Fruit fly (Drosophila melanogaster) whole organism, embryonic: ENCODE data around the gene CG42404.

Source experiments
- Atf-2 ChIP-seq: fragments of 200-800 bp; sonication (Bioruptor generic); optimal IDR thresholded peaks from 2 replicates; lab custom pipeline; 2016; ENCODE audit warnings: missing biosample characterization, missing genetic modification characterization
- CG10565 ChIP-seq: fragments of 200-800 bp; sonication (Bioruptor generic); optimal IDR thresholded peaks from 3 replicates; lab custom pipeline; 2016; ENCODE audit warnings: missing biosample characterization, mild to moderate bottlenecking, missing genetic modification characterization
- CG11504 ChIP-seq: fragments of 200-800 bp; sonication (Bioruptor generic); optimal IDR thresholded peaks from 3 replicates; lab custom pipeline; 2019; ENCODE audit warnings: missing biosample characterization, mild to moderate bottlenecking, missing genetic modification characterization, moderate library complexity
- CG12236 ChIP-seq: fragments of 200-800 bp; sonication (Bioruptor generic); optimal IDR thresholded peaks from 2 replicates; lab custom pipeline; 2016; ENCODE audit warnings: missing biosample characterization, missing genetic modification characterization
- CG14441 ChIP-seq: fragments of 200-800 bp; sonication (Bioruptor generic); IDR thresholded peaks from 2 replicates; pipeline ENCODE4 v1.3.6; 2022; ENCODE audit warnings: missing biosample characterization, missing genetic modification characterization
- CG1602 ChIP-seq: fragments of 200-800 bp; sonication (Bioruptor generic); optimal IDR thresholded peaks from 3 replicates; lab custom pipeline; 2016; ENCODE audit warnings: missing biosample characterization, missing genetic modification characterization
- CG17186 ChIP-seq: fragments of 200-800 bp; sonication (Bioruptor generic); optimal IDR thresholded peaks from 3 replicates; lab custom pipeline; 2017; ENCODE audit warnings: missing biosample characterization, missing genetic modification reagents, missing genetic modification characterization
- CG17829 ChIP-seq: fragments of 200-800 bp; optimal IDR thresholded peaks from 2 replicates; lab custom pipeline; 2019; ENCODE audit warnings: missing biosample characterization, mild to moderate bottlenecking, missing genetic modification characterization, moderate library complexity
- CG18262 ChIP-seq: fragments of 200-800 bp; optimal IDR thresholded peaks from 3 replicates; lab custom pipeline; 2019; ENCODE audit warnings: missing biosample characterization, mild to moderate bottlenecking, missing genetic modification characterization, moderate library complexity
- CG18599 ChIP-seq: fragments of 200-800 bp; sonication (Bioruptor generic); optimal IDR thresholded peaks from 3 replicates; lab custom pipeline; 2017; ENCODE audit warnings: missing biosample characterization, missing genetic modification characterization, mild to moderate bottlenecking, moderate library complexity, missing genetic modification reagents
- CG2875 ChIP-seq: fragments of 200-800 bp; sonication (Bioruptor generic); optimal IDR thresholded peaks from 2 replicates; lab custom pipeline; 2017; ENCODE audit warnings: missing biosample characterization, mild to moderate bottlenecking, missing genetic modification characterization, missing genetic modification reagents
- CG33213 ChIP-seq: fragments of 200-800 bp; sonication (Bioruptor generic); optimal IDR thresholded peaks from 3 replicates; lab custom pipeline; 2016; ENCODE audit warnings: missing biosample characterization, missing genetic modification characterization
- CG34422 ChIP-seq: fragments of 200-800 bp; sonication (Bioruptor generic); IDR thresholded peaks from 3 replicates; pipeline ENCODE4 v1.3.6; 2022; ENCODE audit warnings: missing biosample characterization, missing genetic modification characterization
- CG4854 ChIP-seq: fragments of 200-800 bp; sonication (Bioruptor generic); optimal IDR thresholded peaks from 2 replicates; lab custom pipeline; 2016; ENCODE audit warnings: missing biosample characterization, missing genetic modification characterization, inconsistent platforms
- CG6689 ChIP-seq: fragments of 200-800 bp; sonication (Bioruptor generic); IDR thresholded peaks from 2 replicates; pipeline ENCODE4 v1.3.6; 2022; ENCODE audit warnings: missing biosample characterization, missing genetic modification characterization
- CG7372 ChIP-seq: fragments of 200-800 bp; sonication (Bioruptor generic); IDR thresholded peaks from 2 replicates; pipeline ENCODE4 v1.3.6; 2022; ENCODE audit warnings: missing biosample characterization, missing genetic modification characterization
- CG7786 ChIP-seq: fragments of 200-800 bp; sonication (Bioruptor generic); optimal IDR thresholded peaks from 2 replicates; lab custom pipeline; 2016; ENCODE audit warnings: missing biosample characterization, missing genetic modification characterization
- CG9215 ChIP-seq: fragments of 200-800 bp; sonication (Bioruptor generic); IDR thresholded peaks from 2 replicates; pipeline ENCODE4 v1.3.6; 2022; ENCODE audit warnings: missing biosample characterization, missing genetic modification characterization
- Dref ChIP-seq: fragments of 200-800 bp; sonication (Bioruptor generic); IDR thresholded peaks from 2 replicates; pipeline ENCODE4 v1.3.6; 2022; ENCODE audit warnings: missing biosample characterization, missing genetic modification characterization
- Gsc ChIP-seq: fragments of 200-800 bp; sonication (Bioruptor generic); IDR thresholded peaks from 2 replicates; pipeline ENCODE4 v1.3.6; 2022; ENCODE audit warnings: missing biosample characterization, missing genetic modification characterization
- HmgD ChIP-seq: fragments of 200-800 bp; sonication (Bioruptor generic); optimal IDR thresholded peaks from 3 replicates; lab custom pipeline; 2016; ENCODE audit warnings: missing biosample characterization, missing genetic modification characterization
- Hmr ChIP-seq: fragments of 200-800 bp; sonication (Bioruptor generic); optimal IDR thresholded peaks from 3 replicates; lab custom pipeline; 2017; ENCODE audit warnings: mild to moderate bottlenecking, missing biosample characterization, missing genetic modification reagents, missing genetic modification characterization
- Mes4 ChIP-seq: fragments of 200-800 bp; sonication (Bioruptor generic); optimal IDR thresholded peaks from 2 replicates; lab custom pipeline; 2016; ENCODE audit warnings: missing biosample characterization, missing genetic modification characterization
- Nf-YB ChIP-seq: fragments of 200-800 bp; sonication (Bioruptor generic); optimal IDR thresholded peaks from 3 replicates; lab custom pipeline; 2019; ENCODE audit warnings: missing biosample characterization, mild to moderate bottlenecking, missing genetic modification characterization, moderate library complexity
- Ravus ChIP-seq: fragments of 200-800 bp; sonication (Bioruptor generic); IDR thresholded peaks from 2 replicates; pipeline ENCODE4 v1.3.6; 2022; ENCODE audit warnings: missing biosample characterization, missing genetic modification characterization
- Xrp1 ChIP-seq: fragments of 200-800 bp; sonication (Bioruptor generic); IDR thresholded peaks from 2 replicates; pipeline ENCODE4 v1.3.6; 2022; ENCODE audit warnings: missing biosample characterization, missing genetic modification characterization
- aop ChIP-seq: fragments of 200-800 bp; sonication (Bioruptor generic); IDR thresholded peaks from 2 replicates; pipeline ENCODE4 v1.3.6; 2022; ENCODE audit warnings: missing biosample characterization, missing genetic modification characterization
- ap ChIP-seq: fragments of 200-800 bp; sonication (Bioruptor generic); IDR thresholded peaks from 2 replicates; pipeline ENCODE4 v1.3.6; 2022; ENCODE audit warnings: missing biosample characterization, missing genetic modification characterization
- chif ChIP-seq, 2 experiments: fragments of 200-800 bp; sonication (Bioruptor generic); optimal IDR thresholded peaks; 3 replicates each; lab custom pipeline; 2016; ENCODE audit warnings: missing biosample characterization in 2 of 2, missing genetic modification characterization in 2 of 2
- chm ChIP-seq: fragments of 200-800 bp; sonication (Bioruptor generic); IDR thresholded peaks from 2 replicates; pipeline ENCODE4 v1.3.6; 2022; ENCODE audit warnings: missing biosample characterization, missing genetic modification characterization
- crol ChIP-seq: fragments of 200-800 bp; sonication (Bioruptor generic); IDR thresholded peaks from 2 replicates; pipeline ENCODE4 v1.3.6; 2022; ENCODE audit warnings: missing biosample characterization, missing genetic modification characterization
- dan ChIP-seq: fragments of 200-800 bp; sonication (Bioruptor generic); IDR thresholded peaks from 2 replicates; pipeline ENCODE4 v1.3.6; 2022; ENCODE audit warnings: missing biosample characterization, missing genetic modification characterization
- dm ChIP-seq: fragments of 200-800 bp; sonication (Bioruptor generic); optimal IDR thresholded peaks from 3 replicates; lab custom pipeline; 2016; ENCODE audit warnings: missing biosample characterization, missing genetic modification characterization
- ems ChIP-seq: fragments of 200-800 bp; sonication (Bioruptor generic); optimal IDR thresholded peaks from 3 replicates; lab custom pipeline; 2016; ENCODE audit warnings: missing biosample characterization, missing genetic modification characterization
- exex ChIP-seq: fragments of 200-800 bp; sonication (Bioruptor generic); optimal IDR thresholded peaks from 4 replicates; lab custom pipeline; 2018; ENCODE audit warnings: missing biosample characterization, mild to moderate bottlenecking, missing genetic modification characterization, moderate library complexity
- eyg ChIP-seq: fragments of 200-800 bp; sonication (Bioruptor generic); optimal IDR thresholded peaks from 3 replicates; lab custom pipeline; 2016; ENCODE audit warnings: missing biosample characterization, missing genetic modification characterization
- ftz-f1 ChIP-seq: fragments of 200-800 bp; sonication (Bioruptor generic); optimal IDR thresholded peaks from 2 replicates; lab custom pipeline; 2016; ENCODE audit warnings: missing biosample characterization, missing genetic modification characterization
- gro ChIP-seq: fragments of 200-800 bp; sonication (Bioruptor generic); optimal IDR thresholded peaks from 2 replicates; lab custom pipeline; 2016; ENCODE audit warnings: missing biosample characterization, missing genetic modification characterization
- kah ChIP-seq: fragments of 200-800 bp; sonication (Bioruptor generic); optimal IDR thresholded peaks from 2 replicates; lab custom pipeline; 2018; ENCODE audit warnings: missing biosample characterization, mild to moderate bottlenecking, missing genetic modification characterization
- maf-S ChIP-seq: fragments of 200-800 bp; sonication (Bioruptor generic); optimal IDR thresholded peaks from 2 replicates; lab custom pipeline; 2016; ENCODE audit warnings: missing biosample characterization, missing genetic modification characterization
- nmo ChIP-seq: fragments of 200-800 bp; sonication (Bioruptor generic); optimal IDR thresholded peaks from 2 replicates; lab custom pipeline; 2018; ENCODE audit warnings: missing biosample characterization, mild to moderate bottlenecking, missing genetic modification characterization, moderate library complexity
- org-1 ChIP-seq: fragments of 200-800 bp; sonication (Bioruptor generic); optimal IDR thresholded peaks from 2 replicates; lab custom pipeline; 2017; ENCODE audit warnings: missing biosample characterization, missing genetic modification characterization
- pfk ChIP-seq: fragments of 200-800 bp; sonication (Bioruptor generic); optimal IDR thresholded peaks from 2 replicates; lab custom pipeline; 2018; ENCODE audit warnings: missing biosample characterization, mild to moderate bottlenecking, missing genetic modification characterization, moderate library complexity
- phol ChIP-seq: fragments of 200-800 bp; sonication (Bioruptor generic); optimal IDR thresholded peaks from 3 replicates; lab custom pipeline; 2018; ENCODE audit warnings: missing biosample characterization, mild to moderate bottlenecking, missing genetic modification characterization, moderate library complexity
- pum ChIP-seq: fragments of 200-800 bp; sonication (Bioruptor generic); optimal IDR thresholded peaks from 2 replicates; lab custom pipeline; 2016; ENCODE audit warnings: missing biosample characterization, missing genetic modification characterization
- ranshi ChIP-seq: fragments of 200-800 bp; sonication (Bioruptor generic); IDR thresholded peaks from 2 replicates; pipeline ENCODE4 v1.3.6; 2022; ENCODE audit warnings: missing biosample characterization, missing genetic modification characterization
- shn ChIP-seq: fragments of 200-800 bp; sonication (Bioruptor generic); optimal IDR thresholded peaks from 3 replicates; lab custom pipeline; 2016; ENCODE audit warnings: missing biosample characterization, missing genetic modification characterization
- sim ChIP-seq: fragments of 200-800 bp; sonication (Bioruptor generic); IDR thresholded peaks from 2 replicates; pipeline ENCODE4 v1.3.6; 2022; ENCODE audit warnings: missing biosample characterization, missing genetic modification characterization
- ssp ChIP-seq: fragments of 200-800 bp; sonication (Bioruptor generic); IDR thresholded peaks from 2 replicates; pipeline ENCODE4 v1.3.6; 2022; ENCODE audit warnings: missing biosample characterization, missing genetic modification characterization
- trh ChIP-seq: fragments of 200-800 bp; sonication (Bioruptor generic); optimal IDR thresholded peaks from 2 replicates; lab custom pipeline; 2016; ENCODE audit warnings: missing biosample characterization, missing genetic modification characterization
- ttk ChIP-seq: fragments of 200-800 bp; sonication (Bioruptor generic); IDR thresholded peaks from 2 replicates; pipeline ENCODE4 v2.1.2; 2022; ENCODE audit warnings: missing biosample characterization, missing genetic modification characterization

The CG42404 gene

dm6 chr3R:15208712-15209499 lies 41.0 kb upstream of the CG42404 start, which contains the start of the genes Spn88Eb and Mau2 (continued):
- TF ChIP-seq chif (GFP tag; optimal IDR thresholded peaks at IDR 0.05; lab: Kevin White, UChicago), result peak; percentile 39 to 55
- peak; percentile 70 for TF ChIP-seq CG14441 (GFP tag; lab: Robert Waterston, UW)
- peak; percentile 68 for TF ChIP-seq ttk (GFP tag; lab: Robert Waterston, UW)
- peak; percentile 49 for TF ChIP-seq dm (GFP tag; lab: Kevin White, UChicago)
- no peak for TF ChIP-seq aop (GFP tag; lab: Robert Waterston, UW)
- no peak for TF ChIP-seq ap (GFP tag; lab: Robert Waterston, UW)
- no peak for TF ChIP-seq Nf-YB
- TF ChIP-seq CG2875 (GFP tag; lab: Kevin White, UChicago), result no peak
- TF ChIP-seq sim (GFP tag; lab: Robert Waterston, UW), result no peak
- no peak for TF ChIP-seq dan (GFP tag; lab: Robert Waterston, UW)
- TF ChIP-seq CG1602 (GFP tag; lab: Kevin White, UChicago), result peak; percentile 43
- peak; percentile 14 for TF ChIP-seq Mes4 (GFP tag; lab: Kevin White, UChicago)
- no peak for TF ChIP-seq CG12236 (GFP tag; lab: Kevin White, UChicago)
- peak; percentile 30; the same call in 1 of the 2 replicates for TF ChIP-seq Gsc
- TF ChIP-seq CG7372, result peak; percentile 71; the same call in 1 of the 2 replicates
- peak; percentile 64 for TF ChIP-seq CG7786
- TF ChIP-seq trh (GFP tag; lab: Kevin White, UChicago), result no peak
- TF ChIP-seq HmgD, result peak; percentile 64
- no peak for TF ChIP-seq org-1
- TF ChIP-seq CG6689, result 0 out of 2 replicates have a peak, but pooled peaks have one; percentile 34
- peak; percentile 72 for TF ChIP-seq CG18599 (GFP tag; lab: Kevin White, UChicago)
- peak; percentile 37 for TF ChIP-seq eyg (GFP tag; lab: Kevin White, UChicago)
- peak; percentile 52 for TF ChIP-seq CG17186 (GFP tag; lab: Kevin White, UChicago)
- TF ChIP-seq gro (GFP tag; lab: Kevin White, UChicago), result peak; percentile 78
- peak; percentile 80; the same call in 2 of the 3 replicates for TF ChIP-seq CG34422 (GFP tag; lab: Robert Waterston, UW)
- no peak for TF ChIP-seq Hmr (GFP tag; lab: Kevin White, UChicago)
- peak; percentile 37 for TF ChIP-seq shn (GFP tag; lab: Kevin White, UChicago)
- peak; percentile 82 for TF ChIP-seq ssp (GFP tag; lab: Robert Waterston, UW)
- TF ChIP-seq Xrp1 (GFP tag; lab: Robert Waterston, UW), result peak; percentile 78
- TF ChIP-seq ftz-f1 (GFP tag; lab: Kevin White, UChicago), result peak; percentile 90
- peak; percentile 64 for TF ChIP-seq phol (tag; lab: Kevin White, UChicago)
- no peak for TF ChIP-seq CG10565 (GFP tag; lab: Kevin White, UChicago)
- TF ChIP-seq ems (GFP tag; lab: Kevin White, UChicago), result peak; percentile 61
- no peak for TF ChIP-seq Atf-2
- peak; percentile 76 for TF ChIP-seq CG9215 (GFP tag; lab: Robert Waterston, UW)
- no peak for TF ChIP-seq CG4854 (GFP tag; lab: Kevin White, UChicago)
- TF ChIP-seq pum (GFP tag; lab: Kevin White, UChicago), result peak; percentile 47
- TF ChIP-seq CG33213 (GFP tag; lab: Kevin White, UChicago), result no peak
- peak; percentile 53 for TF ChIP-seq maf-S (GFP tag; lab: Kevin White, UChicago)
- TF ChIP-seq crol, result no peak
- TF ChIP-seq ranshi (GFP tag; lab: Robert Waterston, UW), result peak; percentile 66
- peak; percentile 55 for TF ChIP-seq CG18262 (tag; lab: Kevin White, UChicago)
- no peak for TF ChIP-seq CG11504 (tag; lab: Kevin White, UChicago)
- TF ChIP-seq pfk (GFP tag; lab: Kevin White, UChicago), result no peak
- TF ChIP-seq CG17829 (tag; lab: Kevin White, UChicago), result peak; percentile 77
- peak; percentile 62 for TF ChIP-seq nmo (GFP tag; lab: Kevin White, UChicago)
- peak; percentile 4 for TF ChIP-seq kah (GFP tag; lab: Kevin White, UChicago)
- peak; percentile 32 for TF ChIP-seq Ravus (GFP tag; lab: Robert Waterston, UW)
- TF ChIP-seq Dref (GFP tag; lab: Robert Waterston, UW), result peak; percentile 73
- no peak for TF ChIP-seq exex (tag; lab: Kevin White, UChicago)
- peak; percentile 52; the same call in 1 of the 2 replicates for TF ChIP-seq chm (GFP tag; lab: Robert Waterston, UW)
